Worm (Caenorhabditis elegans): ENCODE results near the gene nape-1.

nape-1 gene

ce11 chrIV:3751001-3751400, 10.3 kb upstream of the nape-1 start, which contains the start of gene ugt-45:
Gene ugt-45, minus strand, starts transcription at chrIV:3751101.
- TF ChIP-seq tbx-7 (tag; optimal IDR thresholded peaks at IDR 0.05) = no peak
- TF ChIP-seq ama-1 (optimal IDR thresholded peaks at IDR 0.05) = no peak
- TF ChIP-seq T23F11.4 (GFP tag; optimal IDR thresholded peaks at IDR 0.05) = no peak
- no peak for TF ChIP-seq pax-1 (tag; optimal IDR thresholded peaks at IDR 0.05)
- TF ChIP-seq ttx-3 (tag; optimal IDR thresholded peaks at IDR 0.05) = no peak
- no peak for TF ChIP-seq ceh-22 (tag; optimal IDR thresholded peaks at IDR 0.05)
- no peak for TF ChIP-seq unc-55 (GFP tag; optimal IDR thresholded peaks at IDR 0.05)
- no peak for TF ChIP-seq ceh-45 (GFP tag; IDR thresholded peaks at IDR 0.05)
- no peak for TF ChIP-seq ztf-16 (tag; optimal IDR thresholded peaks at IDR 0.05)

ce11 chrIV:3745806-3746205, 5.1 kb upstream of the nape-1 start:
- TF ChIP-seq lin-11 (tag; optimal IDR thresholded peaks at IDR 0.05) = no peak
- TF ChIP-seq unc-3 (GFP tag; conservative IDR thresholded peaks at IDR 0.05) = no peak
- TF ChIP-seq unc-3 (tag; optimal IDR thresholded peaks at IDR 0.05) = no peak
- no peak for TF ChIP-seq lim-6 (tag; optimal IDR thresholded peaks at IDR 0.05)
- TF ChIP-seq rnt-1 (tag; optimal IDR thresholded peaks at IDR 0.05) = no peak
- no peak for TF ChIP-seq hlh-30 (tag; optimal IDR thresholded peaks at IDR 0.05; ENCODE audit: insufficient read depth)
- no peak for TF ChIP-seq dmd-4 (tag; optimal IDR thresholded peaks at IDR 0.05; ENCODE audit: borderline replicate concordance)
- no peak for TF ChIP-seq sox-4 (tag; optimal IDR thresholded peaks at IDR 0.05)
- no peak for TF ChIP-seq ceh-18 (tag; optimal IDR thresholded peaks at IDR 0.05)
- TF ChIP-seq K02D7.2 (tag; optimal IDR thresholded peaks at IDR 0.05) = no peak
- TF ChIP-seq ref-2 (tag; optimal IDR thresholded peaks at IDR 0.05) = no peak
- TF ChIP-seq eyg-1 (tag; optimal IDR thresholded peaks at IDR 0.05) = no peak
- no peak for TF ChIP-seq mec-3 (tag; optimal IDR thresholded peaks at IDR 0.05; ENCODE audit: borderline replicate concordance)
- TF ChIP-seq ceh-31 (tag; optimal IDR thresholded peaks at IDR 0.05) = no peak
- TF ChIP-seq dve-1 (tag; optimal IDR thresholded peaks at IDR 0.05) = no peak
- TF ChIP-seq ceh-24 (tag; optimal IDR thresholded peaks at IDR 0.05) = no peak
- TF ChIP-seq odd-2 (tag; optimal IDR thresholded peaks at IDR 0.05) = no peak
- no peak for TF ChIP-seq pha-4 (tag; optimal IDR thresholded peaks at IDR 0.05)
- TF ChIP-seq hlh-6 (tag; optimal IDR thresholded peaks at IDR 0.05) = no peak
- TF ChIP-seq syd-9 (tag; optimal IDR thresholded peaks at IDR 0.05) = no peak
- no peak for TF ChIP-seq C38D4.7 (GFP tag; optimal IDR thresholded peaks at IDR 0.05)

- TF ChIP-seq eyg-1 (tag; optimal IDR thresholded peaks at IDR 0.05) (no peak), fax-1 (tag; optimal IDR thresholded peaks at IDR 0.05) (no peak), tbx-7 (tag; optimal IDR thresholded peaks at IDR 0.05) (no peak), hlh-6 (tag; optimal IDR thresholded peaks at IDR 0.05) (no peak), ceh-2 (tag; optimal IDR thresholded peaks at IDR 0.05) (no peak), sox-2 (GFP tag; IDR thresholded peaks at IDR 0.05) (no peak), dve-1 (tag; optimal IDR thresholded peaks at IDR 0.05) (no peak), K02D7.2 (tag; optimal IDR thresholded peaks at IDR 0.05) (no peak), ttx-3 (tag; optimal IDR thresholded peaks at IDR 0.05) (no peak), ztf-16 (tag; optimal IDR thresholded peaks at IDR 0.05) (no peak), ceh-45 (GFP tag; IDR thresholded peaks at IDR 0.05) (no peak), gmeb-2 (tag; optimal IDR thresholded peaks at IDR 0.05) (no peak), nhr-11 (tag; optimal IDR thresholded peaks at IDR 0.05) (no peak), pha-2 (tag; optimal IDR thresholded peaks at IDR 0.05) (no peak), ceh-14 (tag; optimal IDR thresholded peaks at IDR 0.05) (no peak), T23F11.4 (GFP tag; optimal IDR thresholded peaks at IDR 0.05) (no peak), ceh-18 (tag; optimal IDR thresholded peaks at IDR 0.05) (no peak)
These were observed 3.1 kb upstream of the nape-1 start, which contains the start of gene siah-1 for ce11 chrIV:3743748-3744147. Gene siah-1, plus strand, starts transcription at chrIV:3744048.

ce11 chrIV:3742426-3742839, 1.8 kb upstream of the nape-1 start:
- no peak for TF ChIP-seq npax-4 (tag; optimal IDR thresholded peaks at IDR 0.05)
- TF ChIP-seq ceh-31 (tag; optimal IDR thresholded peaks at IDR 0.05) = peak; percentile 72
- TF ChIP-seq ref-2 (tag; optimal IDR thresholded peaks at IDR 0.05) = peak; percentile 26
- peak; percentile 60 for TF ChIP-seq unc-42 (tag; optimal IDR thresholded peaks at IDR 0.05)
- peak; percentile 42 for TF ChIP-seq ceh-2 (tag; optimal IDR thresholded peaks at IDR 0.05)
- TF ChIP-seq tbx-2 (tag; optimal IDR thresholded peaks at IDR 0.05) = peak; percentile 64
- peak; percentile 95 for TF ChIP-seq unc-55 (GFP tag; optimal IDR thresholded peaks at IDR 0.05)
- peak; percentile 78 for TF ChIP-seq ceh-18 (tag; optimal IDR thresholded peaks at IDR 0.05)
- TF ChIP-seq ceh-34 (tag; optimal IDR thresholded peaks at IDR 0.05) = peak; percentile 48
- TF ChIP-seq zip-5 (tag; optimal IDR thresholded peaks at IDR 0.05) = no peak
- TF ChIP-seq sdc-2 (tag; optimal IDR thresholded peaks at IDR 0.05) = peak; percentile 11
- TF ChIP-seq dve-1 (tag; optimal IDR thresholded peaks at IDR 0.05) = peak; percentile 47
- TF ChIP-seq dmd-4 (tag; optimal IDR thresholded peaks at IDR 0.05; ENCODE audit: borderline replicate concordance) = no peak
- no peak for TF ChIP-seq pqm-1 (tag; optimal IDR thresholded peaks at IDR 0.05)
- peak; percentile 39 for TF ChIP-seq pax-1 (tag; optimal IDR thresholded peaks at IDR 0.05)
- TF ChIP-seq ama-1 (optimal IDR thresholded peaks at IDR 0.05) = no peak
- peak; percentile 14 for TF ChIP-seq rnt-1 (tag; optimal IDR thresholded peaks at IDR 0.05)
- TF ChIP-seq K09A11.1 (tag; optimal IDR thresholded peaks at IDR 0.05; ENCODE audit: insufficient read depth) = peak; percentile 52
- peak; percentile 87 for TF ChIP-seq ceh-48 (tag; optimal IDR thresholded peaks at IDR 0.05)
- no peak for TF ChIP-seq madf-2 (tag; optimal IDR thresholded peaks at IDR 0.05)
